Worm (Caenorhabditis elegans): Measurements from ENCODE around the gene C35B1.9.

The C35B1.9 gene

ce11 chrIV:4032350-4032749, 48.4 kb downstream of the C35B1.9 start:
- no peak for TF ChIP-seq tbx-11 (GFP tag; IDR thresholded peaks at IDR 0.05)
- no peak for TF ChIP-seq tra-4 (tag; optimal IDR thresholded peaks at IDR 0.05)
- TF ChIP-seq tbx-37 (GFP tag; conservative IDR thresholded peaks at IDR 0.05): no peak
- TF ChIP-seq pes-1 (GFP tag; IDR thresholded peaks at IDR 0.05): no peak
- TF ChIP-seq ceh-13 (GFP tag; optimal IDR thresholded peaks at IDR 0.05): no peak
- no peak for TF ChIP-seq hnd-1 (tag; optimal IDR thresholded peaks at IDR 0.05)
- no peak for TF ChIP-seq ets-7 (tag; optimal IDR thresholded peaks at IDR 0.05)
- TF ChIP-seq ama-1 (optimal IDR thresholded peaks at IDR 0.05): no peak
- TF ChIP-seq F13C5.2 (tag; optimal IDR thresholded peaks at IDR 0.05): no peak
- TF ChIP-seq scrt-1 (GFP tag; IDR thresholded peaks at IDR 0.05): no peak
- no peak for TF ChIP-seq flt-1 (GFP tag; IDR thresholded peaks at IDR 0.05)
- no peak for TF ChIP-seq aly-1 (tag; optimal IDR thresholded peaks at IDR 0.05)
- TF ChIP-seq ceh-36 (tag; optimal IDR thresholded peaks at IDR 0.05): no peak
- no peak for TF ChIP-seq sea-1 (GFP tag; conservative IDR thresholded peaks at IDR 0.05)
- TF ChIP-seq hmg-4 (GFP tag; optimal IDR thresholded peaks at IDR 0.05): no peak
- TF ChIP-seq B0310.2 (tag; optimal IDR thresholded peaks at IDR 0.05): no peak

DNA sequence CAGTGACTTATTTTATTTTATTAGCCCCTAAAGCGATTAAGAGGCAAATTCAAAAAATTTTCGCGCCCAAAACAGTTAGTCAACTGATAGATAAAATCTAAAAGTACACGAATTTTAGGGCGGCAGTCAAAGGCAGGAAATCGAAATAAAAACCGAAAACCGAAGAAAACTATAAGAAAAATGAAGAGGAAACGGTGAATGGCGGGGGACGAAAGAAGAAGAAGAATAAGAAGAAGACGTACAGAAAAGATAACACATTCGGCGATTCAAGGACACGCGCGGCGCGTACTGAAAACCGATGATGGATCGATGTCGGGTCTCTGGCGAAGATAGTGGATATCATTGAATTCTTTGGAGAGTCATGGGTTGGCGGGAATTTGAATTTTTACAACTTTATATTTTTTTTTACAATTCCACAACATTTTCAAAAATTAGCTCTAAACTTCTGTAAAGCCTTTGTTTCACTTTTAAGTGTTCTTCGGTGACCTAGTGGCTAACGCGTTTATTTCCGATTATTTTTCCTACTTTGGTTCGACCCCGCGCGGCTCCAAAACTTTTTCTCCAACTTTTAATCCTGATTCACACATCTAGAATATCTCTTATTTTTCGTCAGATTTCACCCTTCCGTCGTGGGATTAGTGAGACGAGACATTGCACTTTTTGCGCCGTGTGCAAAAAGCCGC, 49.7 kb downstream of the C35B1.9 start:
- TF ChIP-seq ama-1 (optimal IDR thresholded peaks at IDR 0.05) (no peak), tbx-37 (GFP tag; conservative IDR thresholded peaks at IDR 0.05) (no peak), tbx-11 (GFP tag; IDR thresholded peaks at IDR 0.05) (no peak), F13C5.2 (tag; optimal IDR thresholded peaks at IDR 0.05) (no peak), hmbx-1 (tag; optimal IDR thresholded peaks at IDR 0.05) (no peak), B0310.2 (tag; optimal IDR thresholded peaks at IDR 0.05) (no peak), aly-1 (tag; optimal IDR thresholded peaks at IDR 0.05) (no peak), ets-7 (tag; optimal IDR thresholded peaks at IDR 0.05) (no peak), flt-1 (GFP tag; IDR thresholded peaks at IDR 0.05) (no peak), hmg-4 (GFP tag; optimal IDR thresholded peaks at IDR 0.05) (no peak), tra-4 (tag; optimal IDR thresholded peaks at IDR 0.05) (no peak), sea-1 (GFP tag; conservative IDR thresholded peaks at IDR 0.05) (no peak), hnd-1 (tag; optimal IDR thresholded peaks at IDR 0.05) (no peak), pes-1 (GFP tag; IDR thresholded peaks at IDR 0.05) (no peak)

Measured in whole organism, early embryonic.